Fruit fly (Drosophila melanogaster): ENCODE data around the gene Hex-t2.

Gene Hex-t2

DNA sequence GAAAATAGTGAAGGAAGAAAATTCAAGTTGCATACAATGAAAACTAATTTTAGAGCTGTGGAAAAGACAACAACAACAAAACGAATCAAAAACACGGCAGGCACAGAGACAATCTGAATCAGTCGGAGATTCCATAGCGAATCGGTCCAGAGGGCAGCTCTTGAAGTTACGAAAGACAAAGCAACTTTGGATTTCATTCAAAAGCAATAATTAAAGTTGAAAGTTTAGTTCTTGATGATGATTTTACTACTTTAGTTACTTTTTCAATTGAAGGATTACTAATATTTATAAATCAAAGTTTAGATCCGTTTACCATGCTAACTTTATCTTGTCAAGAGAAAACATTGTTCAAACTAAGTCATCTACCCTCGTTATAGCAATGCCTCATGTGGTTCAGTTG, 7.1 kb upstream of the Hex-t2 start:
- TF ChIP-seq CG12768 (GFP tag; optimal IDR thresholded peaks at IDR 0.05) (no peak), CG5204 (GFP tag; optimal IDR thresholded peaks at IDR 0.05) (no peak), Clk (GFP tag; optimal IDR thresholded peaks at IDR 0.05) (no peak), Mnt (GFP tag; optimal IDR thresholded peaks at IDR 0.05) (no peak)

DNA sequence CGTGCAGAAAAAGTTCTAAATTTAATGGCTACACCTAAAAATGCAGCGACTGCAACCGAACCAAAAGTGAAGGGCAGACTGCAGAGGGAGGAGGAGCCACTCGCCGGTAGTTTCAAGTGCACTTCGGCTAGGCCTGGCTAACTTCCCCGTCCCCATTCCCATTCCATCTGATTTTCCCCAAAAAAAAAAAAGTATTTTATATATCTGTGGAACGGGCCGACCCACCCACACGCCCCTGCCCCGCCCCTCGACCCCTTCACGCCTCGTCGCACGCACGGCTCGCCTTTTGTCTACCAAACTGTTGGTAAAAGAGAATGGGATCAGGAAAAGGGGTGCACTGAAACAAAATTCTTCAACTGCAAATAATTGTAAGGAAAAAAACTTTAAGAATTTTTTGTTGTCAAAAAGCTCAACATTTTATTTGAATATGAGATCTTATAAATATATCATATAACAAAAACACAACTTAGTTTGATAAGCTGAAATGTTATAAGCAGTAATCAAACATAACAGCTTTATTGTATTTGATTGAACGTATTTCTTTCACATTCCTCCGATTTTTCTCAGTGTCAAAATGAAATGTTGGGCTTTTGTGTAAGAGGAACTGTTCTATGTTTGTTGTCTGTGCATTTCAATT, 6.5 kb upstream of the Hex-t2 start:
- TF ChIP-seq CG7045 (GFP tag; optimal IDR thresholded peaks at IDR 0.05) (peak; percentile 27), CG12768 (GFP tag; optimal IDR thresholded peaks at IDR 0.05) (no peak)

- TF ChIP-seq CG1620 (GFP tag; optimal IDR thresholded peaks at IDR 0.05) (no peak), toe (GFP tag; optimal IDR thresholded peaks at IDR 0.05) (no peak), CG12768 (GFP tag; optimal IDR thresholded peaks at IDR 0.05) (no peak), pad (GFP tag; optimal IDR thresholded peaks at IDR 0.05) (no peak), CG7101 (tag; optimal IDR thresholded peaks at IDR 0.05) (no peak), CG14711 (tag; optimal IDR thresholded peaks at IDR 0.05) (no peak), tj (GFP tag; optimal IDR thresholded peaks at IDR 0.05) (no peak), CG5204 (GFP tag; optimal IDR thresholded peaks at IDR 0.05) (no peak), CG11617 (GFP tag; optimal IDR thresholded peaks at IDR 0.05) (no peak)
Measured at dm6 chr3R:26448779-26449178, 1.7 kb upstream of the Hex-t2 start, which contains the start of gene Hex-t1. TSS of gene Hex-t1 (plus strand) at chr3R:26449079.

DNA sequence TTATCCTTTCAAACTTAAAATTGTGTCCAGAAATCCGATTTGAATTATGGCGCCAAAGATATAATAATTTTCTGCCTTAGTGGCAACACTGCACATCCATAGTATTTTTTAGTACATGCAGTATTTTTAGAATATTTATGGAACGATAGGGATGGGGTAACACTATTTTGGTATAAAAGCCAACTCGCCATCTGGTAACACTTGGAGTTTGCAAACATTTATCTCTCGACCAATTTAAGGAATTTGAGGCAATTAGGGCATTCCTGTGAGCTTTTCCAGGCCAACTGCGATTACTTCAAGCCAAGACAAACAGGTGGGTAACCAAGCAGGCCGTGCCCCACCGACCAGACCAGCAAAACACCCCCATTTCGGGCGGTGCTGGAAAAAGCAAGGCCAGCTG, 1.9 kb downstream of the Hex-t2 start, which contains the start of gene CG5447:
Gene CG5447, plus strand, starts transcription at position 190 of the 400 bp plus-strand sequence.
- TF ChIP-seq pad (GFP tag; optimal IDR thresholded peaks at IDR 0.05) (no peak), bab1 (GFP tag; optimal IDR thresholded peaks at IDR 0.05) (peak; percentile 38)

DNA sequence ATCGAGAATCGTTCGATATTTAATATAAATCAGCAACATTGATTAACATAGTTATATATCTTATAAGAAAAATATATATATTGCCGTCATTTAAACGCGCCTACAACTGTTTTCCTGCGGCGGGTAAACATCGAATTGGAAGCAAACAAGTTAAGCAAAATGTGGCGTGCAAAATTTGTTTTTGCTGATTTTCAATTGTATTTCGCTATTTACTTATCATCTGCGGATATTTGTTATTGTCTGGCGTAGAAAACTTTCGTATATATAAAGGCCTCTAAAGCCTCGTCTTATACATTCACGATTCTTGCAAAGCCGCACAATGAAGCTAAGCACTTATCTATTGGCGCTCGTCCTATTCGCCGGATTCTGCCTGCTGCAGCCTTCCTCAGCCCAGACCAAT, 4.0 kb downstream of the Hex-t2 start, which contains the start of gene CG43117:
Gene CG43117, plus strand, starts transcription at position 301 of the 400 bp plus-strand sequence.
- TF ChIP-seq CG33017 (tag; optimal IDR thresholded peaks at IDR 0.05) = no peak
- no peak for TF ChIP-seq cic (GFP tag; optimal IDR thresholded peaks at IDR 0.05)
- no peak for TF ChIP-seq Mnt (GFP tag; optimal IDR thresholded peaks at IDR 0.05)
- TF ChIP-seq toe (GFP tag; optimal IDR thresholded peaks at IDR 0.05) = no peak
- no peak for TF ChIP-seq ovo (GFP tag; optimal IDR thresholded peaks at IDR 0.05)
- TF ChIP-seq bab1 (GFP tag; optimal IDR thresholded peaks at IDR 0.05) = no peak
- TF ChIP-seq CG12768 (GFP tag; optimal IDR thresholded peaks at IDR 0.05) = no peak
- TF ChIP-seq CG14711 (tag; optimal IDR thresholded peaks at IDR 0.05) = no peak
- TF ChIP-seq CG1620 (GFP tag; optimal IDR thresholded peaks at IDR 0.05) = no peak
- TF ChIP-seq CG7101 (tag; optimal IDR thresholded peaks at IDR 0.05) = no peak
- TF ChIP-seq CG7045 (GFP tag; optimal IDR thresholded peaks at IDR 0.05) = no peak
- no peak for TF ChIP-seq pad (GFP tag; optimal IDR thresholded peaks at IDR 0.05)
- no peak for TF ChIP-seq Clk (GFP tag; optimal IDR thresholded peaks at IDR 0.05)
- no peak for TF ChIP-seq CG5204 (GFP tag; optimal IDR thresholded peaks at IDR 0.05)
- no peak for TF ChIP-seq kay (GFP tag; ENCODE audit: borderline replicate concordance)

DNA sequence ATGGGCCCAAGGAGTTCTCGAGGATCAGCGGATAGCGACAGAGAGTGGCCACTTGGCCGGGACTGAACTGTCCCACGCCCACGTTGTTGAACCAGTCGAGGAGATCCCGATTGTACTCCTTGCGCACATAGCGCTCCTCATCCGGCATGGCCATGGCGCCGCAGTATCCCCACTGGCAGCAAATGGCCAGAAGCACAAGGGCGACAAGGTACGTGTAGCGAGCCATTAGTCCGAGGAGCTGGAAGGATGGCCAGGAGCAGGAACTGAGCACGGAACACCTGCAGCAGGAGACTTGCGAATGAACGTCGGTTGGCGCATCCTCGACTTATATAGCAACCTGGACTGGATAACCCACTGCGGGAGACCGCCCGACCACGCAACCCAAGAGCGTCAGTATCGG, 5.4 kb downstream of the Hex-t2 start, which contains the start of gene Pdf:
Gene Pdf, minus strand, starts transcription at position 304 of the 400 bp plus-strand sequence.
- TF ChIP-seq pad (GFP tag; optimal IDR thresholded peaks at IDR 0.05) (no peak), cnc (optimal IDR thresholded peaks at IDR 0.05) (no peak), Clk (GFP tag; optimal IDR thresholded peaks at IDR 0.05) (no peak), Hr96 (GFP tag; optimal IDR thresholded peaks at IDR 0.05) (no peak)

- no peak for TF ChIP-seq CG33017 (tag; optimal IDR thresholded peaks at IDR 0.05)
- no peak for TF ChIP-seq CG7101 (tag; optimal IDR thresholded peaks at IDR 0.05)
- no peak for TF ChIP-seq ovo (GFP tag; optimal IDR thresholded peaks at IDR 0.05)
- no peak for TF ChIP-seq CG1620 (GFP tag; optimal IDR thresholded peaks at IDR 0.05)
Measured at dm6 chr3R:26456577-26456976, 6.1 kb downstream of the Hex-t2 start, which contains the start of gene CG14237. TSS of gene CG14237 (plus strand) at chr3R:26456877.

DNA sequence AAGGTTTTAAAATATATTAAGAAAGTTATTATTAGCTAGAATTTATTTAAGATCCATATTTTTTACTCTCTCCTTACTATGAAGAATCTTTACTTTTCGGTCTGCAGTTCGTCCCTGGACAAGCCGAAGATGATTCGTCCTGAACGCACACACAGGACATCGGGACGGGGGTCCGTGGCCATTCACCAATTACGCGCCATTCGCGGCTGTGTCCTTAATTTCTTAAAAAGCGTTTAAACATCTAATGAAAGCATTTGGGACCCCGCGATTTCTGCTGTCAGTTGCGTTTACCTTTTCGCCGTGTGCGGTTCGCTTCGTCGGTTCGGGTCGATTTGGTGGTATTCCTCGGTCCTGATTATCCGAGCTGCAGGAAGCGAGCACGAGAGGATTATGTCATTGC, 7.5 kb downstream of the Hex-t2 start, which contains the start of gene CG14238:
Gene CG14238, plus strand, starts transcription at position 301 of the 400 bp plus-strand sequence.
- TF ChIP-seq CG11617 (GFP tag; optimal IDR thresholded peaks at IDR 0.05) = no peak
- no peak for TF ChIP-seq pad (GFP tag; optimal IDR thresholded peaks at IDR 0.05)
- no peak for TF ChIP-seq CG5204 (GFP tag; optimal IDR thresholded peaks at IDR 0.05)
- no peak for TF ChIP-seq CG33017 (tag; optimal IDR thresholded peaks at IDR 0.05)
- TF ChIP-seq cic (GFP tag; optimal IDR thresholded peaks at IDR 0.05) = no peak
- no peak for TF ChIP-seq toe (GFP tag; optimal IDR thresholded peaks at IDR 0.05)
- no peak for TF ChIP-seq tj (GFP tag; optimal IDR thresholded peaks at IDR 0.05)
- TF ChIP-seq CG1620 (GFP tag; optimal IDR thresholded peaks at IDR 0.05) = no peak
- TF ChIP-seq ovo (GFP tag; optimal IDR thresholded peaks at IDR 0.05) = no peak
- no peak for TF ChIP-seq CG7101 (tag; optimal IDR thresholded peaks at IDR 0.05)
- TF ChIP-seq cnc (optimal IDR thresholded peaks at IDR 0.05) = no peak

All from whole organism, adult.